Worm (Caenorhabditis elegans) whole organism, L3 larva: Measurements from ENCODE around the gene cls-2.

Source experiments
- R02D3.7 ChIP-seq: fragments of 150-350 bp; optimal IDR thresholded peaks from 2 replicates; lab custom pipeline; 2014; ENCODE audit warnings: missing biosample characterization, missing genetic modification characterization
- ceh-16 ChIP-seq: sonication (generic microtip); optimal IDR thresholded peaks from 2 replicates; lab custom pipeline; 2017; ENCODE audit warnings: missing biosample characterization, missing genetic modification characterization
- elt-2 ChIP-seq: sonication (generic microtip); optimal IDR thresholded peaks from 2 replicates; lab custom pipeline; 2016; ENCODE audit warnings: missing genetic modification reagents, mild to moderate bottlenecking, missing genetic modification characterization, missing compliant biosample characterization
- fkh-10 ChIP-seq: sonication (generic microtip); optimal IDR thresholded peaks from 2 replicates; lab custom pipeline; 2017; ENCODE audit warnings: missing biosample characterization, missing genetic modification reagents, missing genetic modification characterization
- fos-1 ChIP-seq: fragments of 150-350 bp; optimal IDR thresholded peaks from 2 replicates; lab custom pipeline; 2014; ENCODE audit warnings: missing biosample characterization, missing genetic modification characterization
- hmg-11 ChIP-seq: sonication (generic microtip); optimal IDR thresholded peaks from 2 replicates; lab custom pipeline; 2016; ENCODE audit warnings: missing genetic modification characterization, missing compliant biosample characterization
- nhr-11 ChIP-seq: fragments of 150-350 bp; optimal IDR thresholded peaks from 2 replicates; lab custom pipeline; 2014; ENCODE audit warnings: missing biosample characterization, missing genetic modification characterization
- nhr-237 ChIP-seq: fragments of 150-350 bp; optimal IDR thresholded peaks from 2 replicates; lab custom pipeline; 2014; ENCODE audit warnings: missing biosample characterization, missing genetic modification characterization
- nhr-43 ChIP-seq: sonication (generic microtip); optimal IDR thresholded peaks from 2 replicates; lab custom pipeline; 2016; ENCODE audit warnings: mild to moderate bottlenecking, missing genetic modification characterization, missing compliant biosample characterization; ENCODE audit not compliant: poor library complexity, severe bottlenecking
- nhr-77 ChIP-seq: fragments of 150-350 bp; optimal IDR thresholded peaks from 2 replicates; lab custom pipeline; 2014; ENCODE audit warnings: missing biosample characterization, missing genetic modification characterization
- pqm-1 ChIP-seq: fragments of 150-350 bp; optimal IDR thresholded peaks from 2 replicates; lab custom pipeline; 2017; ENCODE audit warnings: missing biosample characterization, missing genetic modification characterization, inconsistent platforms
- skn-1 ChIP-seq: fragments of 150-350 bp; optimal IDR thresholded peaks from 2 replicates; lab custom pipeline; 2014; ENCODE audit warnings: missing biosample characterization, missing genetic modification characterization
- snpc-4 ChIP-seq: fragments of 150-350 bp; optimal IDR thresholded peaks from 2 replicates; lab custom pipeline; 2014; ENCODE audit warnings: missing biosample characterization, missing genetic modification characterization
- zag-1 ChIP-seq: fragments of 150-350 bp; optimal IDR thresholded peaks from 2 replicates; lab custom pipeline; 2014; ENCODE audit warnings: missing biosample characterization, missing genetic modification characterization

ce11 chrIII:9104060-9104459 lies 49.2 kb downstream of the cls-2 start:
- TF ChIP-seq nhr-11 (tag; lab: Kevin White, UChicago): no peak
- peak; percentile 17 for TF ChIP-seq skn-1 (tag; lab: Kevin White, UChicago)
- TF ChIP-seq elt-2 (tag; lab: Kevin White, UChicago): peak; percentile 34
- no peak for TF ChIP-seq ceh-16 (tag; lab: Kevin White, UChicago)
- no peak for TF ChIP-seq hmg-11 (tag; lab: Kevin White, UChicago)
- no peak for TF ChIP-seq R02D3.7 (tag; lab: Kevin White, UChicago)
- TF ChIP-seq fos-1 (tag; lab: Kevin White, UChicago): no peak
- TF ChIP-seq fkh-10 (GFP tag; lab: Kevin White, UChicago): no peak
- TF ChIP-seq pqm-1 (tag; lab: Kevin White, UChicago): peak; percentile 26
- no peak for TF ChIP-seq nhr-77 (tag; lab: Kevin White, UChicago)
- no peak for TF ChIP-seq nhr-237
- TF ChIP-seq snpc-4 (tag; lab: Kevin White, UChicago): no peak
- TF ChIP-seq zag-1 (tag; lab: Kevin White, UChicago): no peak
- peak; percentile 24 for TF ChIP-seq nhr-43
